Worm (Caenorhabditis elegans): ENCODE data around the gene R102.1.

Gene R102.1

ce11 chrIV:10697022-10697979 lies 11.5 kb downstream of the R102.1 start, which contains the start of gene allo-1:
allo-1 (minus strand) TSS chrIV:10697072.
- no peak for TF ChIP-seq F44E2.7 (GFP tag; IDR thresholded peaks at IDR 0.05)
- TF ChIP-seq duxl-1 (tag; optimal IDR thresholded peaks at IDR 0.05; ENCODE audit: poor library complexity) = no peak
- no peak for TF ChIP-seq set-16 (GFP tag; IDR thresholded peaks at IDR 0.05)
- no peak for TF ChIP-seq saeg-2 (GFP tag; IDR thresholded peaks at IDR 0.05)
- no peak for TF ChIP-seq Y5F2A.4 (GFP tag; optimal IDR thresholded peaks at IDR 0.05)
- no peak for TF ChIP-seq lim-7 (GFP tag; IDR thresholded peaks at IDR 0.05)
- peak; percentile 35 to 68 for TF ChIP-seq lsy-2 (tag; optimal IDR thresholded peaks at IDR 0.05)
- no peak for TF ChIP-seq madf-9 (GFP tag; conservative IDR thresholded peaks at IDR 0.05)
- no peak for TF ChIP-seq egl-27 (tag; optimal IDR thresholded peaks at IDR 0.05)
- TF ChIP-seq mep-1 (tag; optimal IDR thresholded peaks at IDR 0.05) = peak; percentile 79
- no peak for TF ChIP-seq php-3 (GFP tag; IDR thresholded peaks at IDR 0.05)
- TF ChIP-seq nhr-11 (tag; optimal IDR thresholded peaks at IDR 0.05) = peak; percentile 65
- TF ChIP-seq D1046.2 (GFP tag; IDR thresholded peaks at IDR 0.05) = no peak
- 0 out of 2 replicates have a peak, but pooled peaks have one; percentile 31 for TF ChIP-seq dmd-9 (GFP tag; IDR thresholded peaks at IDR 0.05)
- peak; percentile 12; the same call in 1 of the 2 replicates for TF ChIP-seq lin-1 (GFP tag; IDR thresholded peaks at IDR 0.05)
- no peak for TF ChIP-seq mdt-29 (GFP tag; IDR thresholded peaks at IDR 0.05)
- TF ChIP-seq lin-13 (GFP tag; optimal IDR thresholded peaks at IDR 0.05) = no peak
- TF ChIP-seq ztf-11 (tag; optimal IDR thresholded peaks at IDR 0.05) = no peak
- no peak for TF ChIP-seq ceh-44 (GFP tag; IDR thresholded peaks at IDR 0.05)
- no peak for TF ChIP-seq lir-3 (tag; optimal IDR thresholded peaks at IDR 0.05)
- TF ChIP-seq nhr-6 (tag; optimal IDR thresholded peaks at IDR 0.05) = peak; percentile 63
- no peak for TF ChIP-seq mxl-2 (GFP tag; conservative IDR thresholded peaks at IDR 0.05)
- no peak for TF ChIP-seq nhr-237 (tag; optimal IDR thresholded peaks at IDR 0.05)
- no peak for TF ChIP-seq gei-8 (GFP tag; optimal IDR thresholded peaks at IDR 0.05)
- no peak for TF ChIP-seq snpc-4 (tag; optimal IDR thresholded peaks at IDR 0.05)
- TF ChIP-seq nhr-42 (GFP tag; IDR thresholded peaks at IDR 0.05) = no peak
- no peak for TF ChIP-seq aly-2 (tag; optimal IDR thresholded peaks at IDR 0.05)
- TF ChIP-seq sdz-12 (GFP tag; optimal IDR thresholded peaks at IDR 0.05) = no peak
- TF ChIP-seq lin-29 (GFP tag; IDR thresholded peaks at IDR 0.05) = no peak
- TF ChIP-seq nhr-76 (tag; optimal IDR thresholded peaks at IDR 0.05) = no peak
- TF ChIP-seq tag-97 (GFP tag; IDR thresholded peaks at IDR 0.05) = no peak
- peak; percentile 82 for TF ChIP-seq dpl-1 (GFP tag; optimal IDR thresholded peaks at IDR 0.05)
- no peak for TF ChIP-seq ceh-20 (GFP tag; IDR thresholded peaks at IDR 0.05)
- peak; percentile 26; the same call in 1 of the 2 replicates for TF ChIP-seq hmg-1.1 (GFP tag; IDR thresholded peaks at IDR 0.05)
- TF ChIP-seq hlh-11 (tag; optimal IDR thresholded peaks at IDR 0.05) = peak; percentile 94
- TF ChIP-seq ZK546.5 (tag; optimal IDR thresholded peaks at IDR 0.05) = no peak
- no peak for TF ChIP-seq nhr-102 (tag; optimal IDR thresholded peaks at IDR 0.05)
- no peak for TF ChIP-seq F26F4.8 (GFP tag; conservative IDR thresholded peaks at IDR 0.05)
- no peak for TF ChIP-seq spr-1 (tag; optimal IDR thresholded peaks at IDR 0.05)
- no peak for TF ChIP-seq mes-2 (tag; optimal IDR thresholded peaks at IDR 0.05; ENCODE audit: poor library complexity, severe bottlenecking)
- TF ChIP-seq aha-1 (tag) = peak; percentile 92
- TF ChIP-seq attf-4 (tag; optimal IDR thresholded peaks at IDR 0.05) = no peak
- no peak for TF ChIP-seq fkh-10 (GFP tag; optimal IDR thresholded peaks at IDR 0.05)
- TF ChIP-seq spr-3 (GFP tag; optimal IDR thresholded peaks at IDR 0.05) = no peak
- TF ChIP-seq daf-19 (GFP tag; conservative IDR thresholded peaks at IDR 0.05) = no peak
- TF ChIP-seq Y105C5A.15 (GFP tag; IDR thresholded peaks at IDR 0.05) = no peak
- peak; percentile 78 for TF ChIP-seq dmd-6 (GFP tag; IDR thresholded peaks at IDR 0.05)
- 0 out of 2 replicates have a peak, but pooled peaks have one; percentile 46 for TF ChIP-seq tra-1 (GFP tag; IDR thresholded peaks at IDR 0.05)
- TF ChIP-seq ces-1 (GFP tag; optimal IDR thresholded peaks at IDR 0.05) = no peak
- no peak for TF ChIP-seq Y75B8A.6 (GFP tag; IDR thresholded peaks at IDR 0.05)

Measured in whole organism, L4 larva.